Fruit fly (Drosophila melanogaster) whole organism, adult: ENCODE results near the gene CG6479.

Experiments used
- CG11617 ChIP-seq: fragments of 200-800 bp; sonication (Bioruptor generic); optimal IDR thresholded peaks from 2 replicates; lab custom pipeline; 2017; ENCODE audit warnings: mild to moderate bottlenecking, missing biosample characterization, missing genetic modification reagents, missing genetic modification characterization
- CG12768 ChIP-seq: fragments of 200-800 bp; sonication (Bioruptor generic); optimal IDR thresholded peaks from 2 replicates; lab custom pipeline; 2017; ENCODE audit warnings: missing biosample characterization, missing genetic modification characterization, mild to moderate bottlenecking, moderate library complexity, missing genetic modification reagents
- CG14711 ChIP-seq: fragments of 200-800 bp; sonication (Bioruptor generic); optimal IDR thresholded peaks from 2 replicates; lab custom pipeline; 2018; ENCODE audit warnings: missing biosample characterization, mild to moderate bottlenecking, missing genetic modification characterization, moderate library complexity
- CG1620 ChIP-seq: fragments of 200-800 bp; sonication (Bioruptor generic); optimal IDR thresholded peaks from 2 replicates; lab custom pipeline; 2016; ENCODE audit warnings: missing biosample characterization, missing genetic modification characterization
- CG33017 ChIP-seq: fragments of 200-800 bp; sonication (Bioruptor generic); optimal IDR thresholded peaks from 2 replicates; lab custom pipeline; 2018; ENCODE audit warnings: missing biosample characterization, mild to moderate bottlenecking, missing genetic modification characterization, moderate library complexity
- CG5204 ChIP-seq: fragments of 200-800 bp; sonication (Bioruptor generic); optimal IDR thresholded peaks from 2 replicates; lab custom pipeline; 2016; ENCODE audit warnings: missing biosample characterization, missing genetic modification characterization
- CG7045 ChIP-seq: fragments of 200-800 bp; sonication (Bioruptor generic); optimal IDR thresholded peaks from 2 replicates; lab custom pipeline; 2017; ENCODE audit warnings: missing biosample characterization, mild to moderate bottlenecking, missing genetic modification characterization
- CG7101 ChIP-seq: fragments of 200-800 bp; sonication (Bioruptor generic); optimal IDR thresholded peaks from 2 replicates; lab custom pipeline; 2018; ENCODE audit warnings: missing biosample characterization, mild to moderate bottlenecking, missing genetic modification characterization, moderate library complexity
- Clk ChIP-seq: fragments of 200-800 bp; sonication (Bioruptor generic); optimal IDR thresholded peaks from 2 replicates; lab custom pipeline; 2017; ENCODE audit warnings: missing biosample characterization, missing genetic modification characterization
- Crg-1 ChIP-seq: fragments of 200-800 bp; sonication (Bioruptor generic); optimal IDR thresholded peaks from 2 replicates; lab custom pipeline; 2016; ENCODE audit warnings: missing biosample characterization, missing genetic modification characterization
- Hr96 ChIP-seq: fragments of 200-800 bp; sonication (Bioruptor generic); optimal IDR thresholded peaks from 2 replicates; lab custom pipeline; 2016; ENCODE audit warnings: missing biosample characterization, missing genetic modification characterization
- Mnt ChIP-seq: fragments of 200-800 bp; sonication (Bioruptor generic); optimal IDR thresholded peaks from 2 replicates; lab custom pipeline; 2016; ENCODE audit warnings: missing biosample characterization, mild to moderate bottlenecking, missing genetic modification characterization
- bab1 ChIP-seq: fragments of 200-800 bp; sonication (Bioruptor generic); optimal IDR thresholded peaks from 3 replicates; lab custom pipeline; 2019; ENCODE audit warnings: missing biosample characterization, mild to moderate bottlenecking, missing genetic modification characterization, moderate library complexity
- cic ChIP-seq: fragments of 200-800 bp; sonication (Bioruptor generic); optimal IDR thresholded peaks from 2 replicates; lab custom pipeline; 2017; ENCODE audit warnings: missing biosample characterization, mild to moderate bottlenecking, missing genetic modification characterization, moderate library complexity
- kay ChIP-seq: fragments of 200-800 bp; sonication (Bioruptor generic); peaks from one replicate; lab custom pipeline; 2016; ENCODE audit warnings: missing biosample characterization, missing genetic modification characterization, borderline replicate concordance
- ovo ChIP-seq: fragments of 200-800 bp; sonication (Bioruptor generic); optimal IDR thresholded peaks from 2 replicates; lab custom pipeline; 2016; ENCODE audit warnings: missing biosample characterization, missing genetic modification characterization
- pad ChIP-seq: fragments of 200-800 bp; sonication (Bioruptor generic); optimal IDR thresholded peaks from 3 replicates; lab custom pipeline; 2017; ENCODE audit warnings: missing biosample characterization, missing genetic modification characterization, mild to moderate bottlenecking, moderate library complexity, missing genetic modification reagents
- tj ChIP-seq: fragments of 200-800 bp; sonication (Bioruptor generic); optimal IDR thresholded peaks from 3 replicates; lab custom pipeline; 2017; ENCODE audit warnings: missing biosample characterization, mild to moderate bottlenecking, missing genetic modification characterization, moderate library complexity

CG6479 gene

DNA sequence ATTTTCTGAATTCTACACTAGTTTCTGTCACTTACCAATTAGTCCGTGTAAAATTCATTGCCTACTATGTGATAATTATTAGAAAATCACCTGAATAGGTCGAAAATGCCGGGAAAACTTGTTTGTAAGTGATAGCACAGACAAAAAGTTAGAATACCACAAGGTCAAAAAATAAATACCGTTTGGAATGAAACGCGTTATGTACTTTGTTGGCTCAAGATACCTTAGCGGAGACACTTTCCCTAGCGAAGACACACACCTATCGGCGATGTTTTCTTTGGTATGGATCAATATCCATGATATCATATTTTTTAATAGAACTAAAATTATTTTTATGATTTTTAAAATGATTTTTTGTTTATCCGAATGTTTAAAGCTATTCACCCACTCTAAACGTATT is at the start of gene CG6479:
TSS of gene CG6479 (minus strand) at position 141 of the 400 bp plus-strand sequence.
- TF ChIP-seq CG11617 (GFP tag; lab: Kevin White, UChicago): no peak
- TF ChIP-seq CG33017 (tag; lab: Kevin White, UChicago): no peak
- TF ChIP-seq cic (GFP tag; lab: Kevin White, UChicago): no peak
- no peak for TF ChIP-seq kay
- no peak for TF ChIP-seq CG12768 (GFP tag; lab: Kevin White, UChicago)
- no peak for TF ChIP-seq CG14711
- TF ChIP-seq CG7101 (tag; lab: Kevin White, UChicago): no peak
- no peak for TF ChIP-seq CG5204 (GFP tag; lab: Kevin White, UChicago)
- TF ChIP-seq ovo: no peak
- no peak for TF ChIP-seq Mnt (GFP tag; lab: Kevin White, UChicago)
- TF ChIP-seq Hr96 (GFP tag; lab: Kevin White, UChicago): no peak
- no peak for TF ChIP-seq pad (GFP tag; lab: Kevin White, UChicago)
- TF ChIP-seq tj (GFP tag; lab: Kevin White, UChicago): no peak

- no peak for TF ChIP-seq CG33017 (tag; lab: Kevin White, UChicago)
- TF ChIP-seq pad (GFP tag; lab: Kevin White, UChicago): no peak
- TF ChIP-seq CG12768 (GFP tag; lab: Kevin White, UChicago): no peak
- no peak for TF ChIP-seq cic (GFP tag; lab: Kevin White, UChicago)
- TF ChIP-seq CG7101 (tag; lab: Kevin White, UChicago): no peak
- TF ChIP-seq CG1620 (GFP tag; lab: Kevin White, UChicago): no peak
- TF ChIP-seq Mnt (GFP tag; lab: Kevin White, UChicago): no peak
- TF ChIP-seq CG5204 (GFP tag; lab: Kevin White, UChicago): no peak
- TF ChIP-seq CG14711: no peak
Measured at dm6 chr3L:17386612-17387382, 47.7 kb upstream of the CG6479 start.

- no peak for TF ChIP-seq pad (GFP tag; lab: Kevin White, UChicago)
Measured at dm6 chr3L:17383714-17384113, 44.7 kb upstream of the CG6479 start.

DNA sequence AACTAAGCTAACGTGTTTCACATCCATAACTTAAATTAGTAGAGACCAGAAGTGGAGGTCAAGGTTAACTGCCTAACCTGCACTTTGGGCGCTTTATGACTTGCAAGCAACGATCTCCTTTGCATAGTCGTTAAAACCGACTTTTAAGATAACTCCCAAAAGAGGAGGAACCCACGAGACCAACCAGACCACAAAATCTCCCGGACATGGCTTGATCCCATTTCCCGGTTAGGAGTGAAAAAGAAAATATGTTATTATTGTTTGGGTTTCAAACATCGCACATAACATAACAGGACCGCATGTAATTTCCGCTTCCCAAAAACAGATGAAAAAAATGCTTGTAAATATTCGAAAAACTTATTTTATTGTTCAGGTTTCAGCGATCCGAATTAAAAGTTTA is 44.2 kb upstream of the CG6479 start:
- TF ChIP-seq CG33017 (tag; lab: Kevin White, UChicago) (no peak), cic (GFP tag; lab: Kevin White, UChicago) (no peak), Mnt (GFP tag; lab: Kevin White, UChicago) (no peak), tj (GFP tag; lab: Kevin White, UChicago) (no peak), CG14711 (no peak), ovo (no peak), Clk (no peak), pad (GFP tag; lab: Kevin White, UChicago) (no peak)

DNA sequence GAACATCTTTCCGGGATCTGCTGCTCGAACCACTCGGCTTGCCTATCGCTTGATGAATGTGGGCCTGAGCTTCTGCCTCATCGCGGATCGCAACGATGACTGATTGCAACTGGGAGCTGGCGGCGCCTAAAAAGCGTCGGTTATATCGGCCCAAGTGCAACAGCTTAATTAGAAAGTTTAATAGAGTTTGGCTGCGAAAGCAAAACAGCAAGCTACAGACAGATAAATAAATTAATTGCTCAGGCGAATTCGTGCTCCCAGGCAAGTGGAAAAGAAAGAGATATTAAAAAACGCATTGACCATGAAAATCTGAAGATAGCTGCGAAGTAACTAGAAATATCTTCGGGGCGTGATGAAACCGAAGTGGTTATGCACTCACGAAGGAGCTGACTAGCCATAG is 43.6 kb upstream of the CG6479 start, which contains the start of gene CG13728:
TSS of gene CG13728 (minus strand) at position 101 of the 400 bp plus-strand sequence.
- TF ChIP-seq CG7045 (GFP tag; lab: Kevin White, UChicago): no peak
- TF ChIP-seq CG7101 (tag; lab: Kevin White, UChicago): no peak
- no peak for TF ChIP-seq cic (GFP tag; lab: Kevin White, UChicago)
- no peak for TF ChIP-seq CG14711
- no peak for TF ChIP-seq CG1620 (GFP tag; lab: Kevin White, UChicago)
- no peak for TF ChIP-seq CG33017 (tag; lab: Kevin White, UChicago)
- TF ChIP-seq kay: no peak
- no peak for TF ChIP-seq Crg-1 (GFP tag; lab: Kevin White, UChicago)

dm6 chr3L:17381990-17382389 is 42.9 kb upstream of the CG6479 start:
- no peak for TF ChIP-seq CG33017 (tag; lab: Kevin White, UChicago)

DNA sequence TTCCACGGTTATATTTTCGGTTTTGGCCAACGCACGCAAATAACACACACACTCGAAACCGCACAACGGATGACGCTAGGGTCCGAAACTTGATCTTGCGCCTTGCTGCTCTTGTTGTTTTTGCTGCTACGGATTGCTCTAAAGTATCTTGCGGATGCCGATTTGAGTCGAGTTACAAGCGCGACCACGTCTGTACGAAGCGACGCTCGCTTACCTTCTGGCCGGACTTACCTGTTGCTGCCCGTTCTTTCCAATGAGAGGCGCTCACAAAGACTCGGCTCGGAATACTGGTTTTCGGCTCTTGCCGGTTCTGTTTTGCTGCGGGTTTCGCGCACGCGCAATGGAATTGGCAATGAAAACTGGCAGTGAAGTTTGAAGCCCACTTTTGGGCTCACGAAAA is 40.2 kb upstream of the CG6479 start, which contains the start of gene Cad74A:
TSS of gene Cad74A (minus strand) at position 220 of the 400 bp plus-strand sequence.
- TF ChIP-seq CG7101 (tag; lab: Kevin White, UChicago) (no peak), CG14711 (no peak), Hr96 (GFP tag; lab: Kevin White, UChicago) (no peak), bab1 (GFP tag; lab: Kevin White, UChicago) (no peak), tj (GFP tag; lab: Kevin White, UChicago) (peak; percentile 34), CG5204 (GFP tag; lab: Kevin White, UChicago) (no peak), CG12768 (GFP tag; lab: Kevin White, UChicago) (no peak)
